Fruit fly (Drosophila melanogaster): ENCODE measurements around the gene CG32022.
A peak's percentile ranks its signal among the peaks of the same experiment; 100 is the strongest.

CG32022 gene

DNA sequence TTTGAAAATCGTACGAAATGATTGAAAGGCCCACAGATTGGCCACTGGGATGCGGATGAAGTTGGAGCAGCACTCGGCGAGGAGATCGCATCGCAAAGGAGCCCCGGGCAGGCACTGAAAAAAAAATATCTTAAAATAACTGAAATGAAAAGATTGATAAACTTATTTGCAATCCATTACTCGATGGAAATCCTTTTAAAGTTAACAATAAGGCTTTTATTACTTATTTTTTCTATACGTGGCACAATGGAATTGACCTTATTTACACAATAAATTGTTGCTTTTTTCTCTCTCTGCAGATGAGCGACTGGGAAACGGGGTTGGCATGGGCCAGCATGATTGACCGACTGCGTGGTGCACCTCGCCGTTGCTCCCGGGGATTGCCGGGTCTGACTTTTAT, 30.2 kb upstream of the CG32022 start (continued):
- 0 out of 2 replicates have a peak, but pooled peaks have one; percentile 19 for TF ChIP-seq CG32767 (GFP tag; IDR thresholded peaks at IDR 0.05)
- TF ChIP-seq tgo (GFP tag; IDR thresholded peaks at IDR 0.05) = peak; percentile 59
- peak; percentile 52; the same call in 1 of the 2 replicates for TF ChIP-seq ap (GFP tag; IDR thresholded peaks at IDR 0.05)
- no peak for TF ChIP-seq CG6175 (GFP tag; IDR thresholded peaks at IDR 0.05)
- no peak for TF ChIP-seq cg (GFP tag; optimal IDR thresholded peaks at IDR 0.05)
- no peak for TF ChIP-seq chinmo (GFP tag; IDR thresholded peaks at IDR 0.05; ENCODE audit: partially characterized antibody)
- TF ChIP-seq CG10654 (GFP tag; optimal IDR thresholded peaks at IDR 0.05) = no peak
- peak; percentile 10 for TF ChIP-seq Atf3 (GFP tag; optimal IDR thresholded peaks at IDR 0.05)
- no peak for TF ChIP-seq CG18011 (GFP tag; optimal IDR thresholded peaks at IDR 0.05)
- TF ChIP-seq CG6765 (GFP tag; optimal IDR thresholded peaks at IDR 0.05) = no peak
- TF ChIP-seq schlank (tag; optimal IDR thresholded peaks at IDR 0.05) = no peak
- TF ChIP-seq slou (GFP tag; optimal IDR thresholded peaks at IDR 0.05) = no peak
- no peak for TF ChIP-seq CG43689 (GFP tag; IDR thresholded peaks at IDR 0.05)
- peak; percentile 52; the same call in 1 of the 2 replicates for TF ChIP-seq CG1024 (GFP tag; IDR thresholded peaks at IDR 0.05)
- TF ChIP-seq Bgb (GFP tag; IDR thresholded peaks at IDR 0.05; ENCODE audit: partially characterized antibody) = no peak
- peak; percentile 58 for TF ChIP-seq CG2875 (GFP tag; optimal IDR thresholded peaks at IDR 0.05)
- peak; percentile 21 for TF ChIP-seq CG14710 (tag; optimal IDR thresholded peaks at IDR 0.05)
- TF ChIP-seq onecut (GFP tag; IDR thresholded peaks at IDR 0.05) = peak; percentile 40; the same call in 1 of the 2 replicates
- TF ChIP-seq sim (GFP tag; IDR thresholded peaks at IDR 0.05) = peak; percentile 52; the same call in 1 of the 2 replicates
- no peak for TF ChIP-seq repo (GFP tag; optimal IDR thresholded peaks at IDR 0.05)
- no peak for TF ChIP-seq sc (optimal IDR thresholded peaks at IDR 0.05)
- peak; percentile 36 for TF ChIP-seq sc (GFP tag; optimal IDR thresholded peaks at IDR 0.05)
- TF ChIP-seq Ptx1 (GFP tag; IDR thresholded peaks at IDR 0.05) = peak; percentile 67
- no peak for TF ChIP-seq seq (GFP tag; IDR thresholded peaks at IDR 0.05)
- no peak for TF ChIP-seq Dip3 (GFP tag; optimal IDR thresholded peaks at IDR 0.05)
- no peak for TF ChIP-seq grn (GFP tag; optimal IDR thresholded peaks at IDR 0.05)
- no peak for TF ChIP-seq Lpt (GFP tag; optimal IDR thresholded peaks at IDR 0.05)
- TF ChIP-seq Hmx (GFP tag; optimal IDR thresholded peaks at IDR 0.05) = no peak
- no peak for TF ChIP-seq stwl (tag; optimal IDR thresholded peaks at IDR 0.05)
- TF ChIP-seq CG17912 (GFP tag; optimal IDR thresholded peaks at IDR 0.05) = no peak
- TF ChIP-seq ci (GFP tag; IDR thresholded peaks at IDR 0.05) = peak; percentile 83
- no peak for TF ChIP-seq gt (GFP tag; IDR thresholded peaks at IDR 0.05)
- TF ChIP-seq Drgx (GFP tag; IDR thresholded peaks at IDR 0.05) = peak; percentile 71
- peak; percentile 73 for TF ChIP-seq CG11504 (tag; optimal IDR thresholded peaks at IDR 0.05)
- peak; percentile 41 for TF ChIP-seq bab2 (GFP tag; optimal IDR thresholded peaks at IDR 0.05)
- TF ChIP-seq tio (GFP tag; optimal IDR thresholded peaks at IDR 0.05) = peak; percentile 15
- TF ChIP-seq CG31365 (tag; optimal IDR thresholded peaks at IDR 0.05) = no peak
- TF ChIP-seq BEAF-32 (GFP tag; optimal IDR thresholded peaks at IDR 0.05) = no peak
- no peak for TF ChIP-seq Dp (GFP tag; optimal IDR thresholded peaks at IDR 0.05)
- no peak for TF ChIP-seq pfk (GFP tag; optimal IDR thresholded peaks at IDR 0.05)
- no peak for TF ChIP-seq HLHmδ (GFP tag; optimal IDR thresholded peaks at IDR 0.05)
- TF ChIP-seq mirr (GFP tag; optimal IDR thresholded peaks at IDR 0.05) = no peak
- peak; percentile 61 for TF ChIP-seq salm (tag; optimal IDR thresholded peaks at IDR 0.05)
- TF ChIP-seq Mrtf (GFP tag; IDR thresholded peaks at IDR 0.05) = peak; percentile 49; the same call in 1 of the 3 replicates
- TF ChIP-seq CG4617 (GFP tag; optimal IDR thresholded peaks at IDR 0.05; ENCODE audit: borderline replicate concordance) = no peak
- peak; percentile 42 for TF ChIP-seq gsb-n (tag; optimal IDR thresholded peaks at IDR 0.05)
- TF ChIP-seq Kr (GFP tag; optimal IDR thresholded peaks at IDR 0.05) = no peak
- no peak for TF ChIP-seq Ets97D (GFP tag; optimal IDR thresholded peaks at IDR 0.05)
- peak; percentile 42 for TF ChIP-seq nau (GFP tag; optimal IDR thresholded peaks at IDR 0.05)
- peak; percentile 41 for TF ChIP-seq Fer3 (tag; optimal IDR thresholded peaks at IDR 0.05)
- no peak for TF ChIP-seq fd3F (GFP tag; optimal IDR thresholded peaks at IDR 0.05)
- peak; percentile 60 for TF ChIP-seq H2.0 (GFP tag; IDR thresholded peaks at IDR 0.05)
